Worm (Caenorhabditis elegans): Measurements from ENCODE around the gene mon-2.
A peak's percentile ranks its signal among the peaks of the same experiment; 100 is the strongest.

DNA sequence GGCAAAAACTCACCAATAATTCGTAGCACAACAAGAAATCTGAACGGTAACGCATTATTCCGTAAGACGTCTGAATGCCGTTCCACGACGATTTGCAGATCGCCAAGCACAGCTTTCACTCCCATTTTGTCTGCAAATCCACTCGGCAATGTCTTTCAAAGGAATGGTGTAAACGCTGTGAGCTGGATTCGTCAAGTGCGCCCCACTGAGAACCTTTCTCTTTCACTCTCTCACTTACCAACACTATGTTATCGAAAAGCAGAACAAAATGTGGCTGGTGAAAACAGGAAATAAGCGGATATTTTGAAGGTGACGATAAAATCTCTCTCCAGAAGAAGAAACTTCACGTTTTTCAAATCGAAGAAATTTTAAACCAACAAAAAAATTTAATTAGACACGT lies 7.7 kb upstream of the mon-2 start:
- TF ChIP-seq sptf-1 (tag; optimal IDR thresholded peaks at IDR 0.05) (no peak), nhr-85 (tag) (no peak), egl-27 (tag; optimal IDR thresholded peaks at IDR 0.05) (no peak), xbp-1 (tag; optimal IDR thresholded peaks at IDR 0.05) (no peak), unc-62 (GFP tag; optimal IDR thresholded peaks at IDR 0.05) (no peak), nhr-12 (tag; optimal IDR thresholded peaks at IDR 0.05) (no peak), lin-35 (GFP tag; optimal IDR thresholded peaks at IDR 0.05) (peak; percentile 49 to 70), lin-15B (tag; optimal IDR thresholded peaks at IDR 0.05) (peak; percentile 70), unc-130 (tag; optimal IDR thresholded peaks at IDR 0.05) (no peak), nhr-90 (tag; optimal IDR thresholded peaks at IDR 0.05; ENCODE audit: poor library complexity) (no peak), sox-4 (tag; optimal IDR thresholded peaks at IDR 0.05) (no peak)
